Fruit fly (Drosophila melanogaster) whole organism, prepupa: ENCODE data around the gene Unc50.

Source experiments
- Blimp-1 ChIP-seq: fragments of 200-800 bp; sonication (Bioruptor generic); optimal IDR thresholded peaks from 3 replicates; lab custom pipeline; 2017; ENCODE audit warnings: missing biosample characterization, missing genetic modification characterization, mild to moderate bottlenecking, moderate library complexity, missing genetic modification reagents
- CG10631 ChIP-seq: fragments of 200-800 bp; sonication (Bioruptor generic); optimal IDR thresholded peaks from 2 replicates; lab custom pipeline; 2016; ENCODE audit warnings: missing biosample characterization, missing genetic modification characterization
- CG10669 ChIP-seq: fragments of 200-800 bp; sonication (Bioruptor generic); optimal IDR thresholded peaks from 3 replicates; lab custom pipeline; 2018; ENCODE audit warnings: missing biosample characterization, mild to moderate bottlenecking, missing genetic modification characterization, moderate library complexity
- CG3032 ChIP-seq: fragments of 200-800 bp; optimal IDR thresholded peaks from 2 replicates; lab custom pipeline; 2019; ENCODE audit warnings: missing biosample characterization, mild to moderate bottlenecking, missing genetic modification characterization, moderate library complexity
- CG32006 ChIP-seq: fragments of 200-800 bp; sonication (Bioruptor generic); optimal IDR thresholded peaks from 3 replicates; lab custom pipeline; 2017; ENCODE audit warnings: missing biosample characterization, mild to moderate bottlenecking, missing genetic modification characterization
- CG6163 ChIP-seq: fragments of 200-800 bp; sonication (Bioruptor generic); IDR thresholded peaks from 3 replicates; pipeline ENCODE4 v1.3.6; 2022; ENCODE audit warnings: missing biosample characterization, missing genetic modification characterization
- CG6276 ChIP-seq: fragments of 200-800 bp; sonication (Bioruptor generic); optimal IDR thresholded peaks from 2 replicates; lab custom pipeline; 2017; ENCODE audit warnings: missing biosample characterization, mild to moderate bottlenecking, missing genetic modification characterization
- CG6854 ChIP-seq: fragments of 200-800 bp; sonication (Bioruptor generic); optimal IDR thresholded peaks from 2 replicates; lab custom pipeline; 2017; ENCODE audit warnings: missing biosample characterization, mild to moderate bottlenecking, missing genetic modification characterization
- CG7368 ChIP-seq: fragments of 200-800 bp; sonication (Bioruptor generic); optimal IDR thresholded peaks from 3 replicates; lab custom pipeline; 2016; ENCODE audit warnings: missing biosample characterization, missing genetic modification characterization
- CG8319 ChIP-seq: fragments of 200-800 bp; sonication (Bioruptor generic); optimal IDR thresholded peaks from 3 replicates; lab custom pipeline; 2016; ENCODE audit warnings: missing biosample characterization, missing genetic modification characterization
- Eip78C ChIP-seq: fragments of 200-800 bp; sonication (Bioruptor generic); peaks from one replicate; lab custom pipeline; 2016; ENCODE audit warnings: missing biosample characterization, missing genetic modification characterization
- Eip93F ChIP-seq: fragments of 200-800 bp; sonication (Bioruptor generic); optimal IDR thresholded peaks from 2 replicates; lab custom pipeline; 2016; ENCODE audit warnings: missing biosample characterization, mild to moderate bottlenecking, missing genetic modification characterization
- Ets21C ChIP-seq: fragments of 200-800 bp; sonication (Bioruptor generic); optimal IDR thresholded peaks from 3 replicates; lab custom pipeline; 2016; ENCODE audit warnings: missing biosample characterization, missing genetic modification characterization
- Ets96B ChIP-seq: fragments of 200-800 bp; optimal IDR thresholded peaks from 2 replicates; lab custom pipeline; 2019; ENCODE audit warnings: missing biosample characterization, mild to moderate bottlenecking, missing genetic modification characterization, moderate library complexity
- Gug ChIP-seq: fragments of 200-800 bp; sonication (Bioruptor generic); IDR thresholded peaks from 2 replicates; pipeline ENCODE4 v1.3.6; 2022; ENCODE audit warnings: missing biosample characterization, missing genetic modification characterization
- Hr4 ChIP-seq: fragments of 200-800 bp; sonication (Bioruptor generic); optimal IDR thresholded peaks from 3 replicates; lab custom pipeline; 2016; ENCODE audit warnings: missing biosample characterization, missing genetic modification characterization
- OdsH ChIP-seq: fragments of 200-800 bp; sonication (Bioruptor generic); optimal IDR thresholded peaks from 3 replicates; lab custom pipeline; 2016; ENCODE audit warnings: missing biosample characterization, missing genetic modification characterization
- Sox102F ChIP-seq: fragments of 200-800 bp; sonication (Bioruptor generic); optimal IDR thresholded peaks from 2 replicates; lab custom pipeline; 2016; ENCODE audit warnings: missing biosample characterization, mild to moderate bottlenecking, missing genetic modification characterization
- Sox14 ChIP-seq: fragments of 200-800 bp; sonication (Bioruptor generic); optimal IDR thresholded peaks from 3 replicates; lab custom pipeline; 2016; ENCODE audit warnings: missing biosample characterization, missing genetic modification characterization
- Sox15 ChIP-seq: fragments of 200-800 bp; sonication (Bioruptor generic); optimal IDR thresholded peaks from 3 replicates; lab custom pipeline; 2016; ENCODE audit warnings: missing biosample characterization, missing genetic modification characterization
- achi ChIP-seq: fragments of 200-800 bp; sonication (Bioruptor generic); optimal IDR thresholded peaks from 3 replicates; lab custom pipeline; 2016; ENCODE audit warnings: missing biosample characterization, missing genetic modification characterization
- acj6 ChIP-seq: fragments of 200-800 bp; sonication (Bioruptor generic); optimal IDR thresholded peaks from 3 replicates; lab custom pipeline; 2016; ENCODE audit warnings: missing biosample characterization, missing genetic modification characterization
- eg ChIP-seq: fragments of 200-800 bp; sonication (Bioruptor generic); IDR thresholded peaks from 3 replicates; pipeline ENCODE4 v1.3.6; 2022; ENCODE audit warnings: missing biosample characterization, missing genetic modification characterization
- fd59A ChIP-seq: fragments of 200-800 bp; sonication (Bioruptor generic); optimal IDR thresholded peaks from 2 replicates; lab custom pipeline; 2017; ENCODE audit warnings: missing biosample characterization, mild to moderate bottlenecking, missing genetic modification characterization, missing genetic modification reagents
- fd85E ChIP-seq: fragments of 200-800 bp; sonication (Bioruptor generic); optimal IDR thresholded peaks from 3 replicates; lab custom pipeline; 2016; ENCODE audit warnings: missing biosample characterization, missing genetic modification characterization
- lz ChIP-seq: fragments of 200-800 bp; sonication (Bioruptor generic); optimal IDR thresholded peaks from 3 replicates; lab custom pipeline; 2016; ENCODE audit warnings: missing biosample characterization, missing genetic modification characterization
- net ChIP-seq: fragments of 200-800 bp; sonication (Bioruptor generic); optimal IDR thresholded peaks from 3 replicates; lab custom pipeline; 2016; ENCODE audit warnings: missing biosample characterization, missing genetic modification characterization
- pdm3 ChIP-seq: fragments of 200-800 bp; sonication (Bioruptor generic); optimal IDR thresholded peaks from 3 replicates; lab custom pipeline; 2016; ENCODE audit warnings: missing biosample characterization, missing genetic modification characterization
- spab ChIP-seq: fragments of 200-800 bp; sonication (Bioruptor generic); optimal IDR thresholded peaks from 2 replicates; lab custom pipeline; 2017; ENCODE audit warnings: missing biosample characterization, mild to moderate bottlenecking, missing genetic modification characterization, missing genetic modification reagents
- vri ChIP-seq: fragments of 200-800 bp; sonication (Bioruptor generic); optimal IDR thresholded peaks from 3 replicates; lab custom pipeline; 2016; ENCODE audit warnings: missing biosample characterization, mild to moderate bottlenecking, missing genetic modification characterization

Unc50 gene

DNA sequence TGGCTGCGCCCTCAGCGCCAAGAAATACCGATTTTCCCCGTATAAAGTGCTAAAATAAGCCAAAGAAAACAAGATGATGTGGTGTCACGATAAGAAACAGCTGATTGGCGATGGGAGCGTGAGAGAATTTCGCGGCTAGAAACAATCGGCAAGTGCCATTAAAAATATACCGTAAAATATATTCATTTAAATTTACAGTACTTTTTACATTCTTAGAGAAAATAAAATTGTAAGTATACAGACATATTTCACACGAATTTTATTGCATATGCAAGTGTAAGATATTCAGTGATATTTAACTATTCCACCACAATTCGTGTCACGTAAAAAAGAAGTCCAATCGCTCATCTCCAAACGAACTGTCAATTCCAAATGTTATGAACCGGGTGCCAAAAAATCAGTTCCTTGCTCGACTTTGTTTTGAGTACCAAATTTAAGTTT, at the start of gene Unc50, which contains the start of the genes CG11755 and CG8043 (continued):
- no peak for TF ChIP-seq vri (GFP tag; lab: Kevin White, UChicago)
- peak; percentile 74 for TF ChIP-seq Ets96B (tag; lab: Kevin White, UChicago)
- peak; percentile 83 for TF ChIP-seq Sox14 (GFP tag; lab: Kevin White, UChicago)
- peak; percentile 62 for TF ChIP-seq Sox15 (GFP tag; lab: Kevin White, UChicago)
- TF ChIP-seq Eip93F (GFP tag; lab: Kevin White, UChicago) = peak; percentile 56
- peak; percentile 79 for TF ChIP-seq Hr4 (GFP tag; lab: Kevin White, UChicago)
- TF ChIP-seq lz (GFP tag; lab: Kevin White, UChicago) = peak; percentile 83
- no peak for TF ChIP-seq Eip78C
- TF ChIP-seq CG6163 = peak; percentile 67
- TF ChIP-seq, all 60 proteins: peak for 43

DNA sequence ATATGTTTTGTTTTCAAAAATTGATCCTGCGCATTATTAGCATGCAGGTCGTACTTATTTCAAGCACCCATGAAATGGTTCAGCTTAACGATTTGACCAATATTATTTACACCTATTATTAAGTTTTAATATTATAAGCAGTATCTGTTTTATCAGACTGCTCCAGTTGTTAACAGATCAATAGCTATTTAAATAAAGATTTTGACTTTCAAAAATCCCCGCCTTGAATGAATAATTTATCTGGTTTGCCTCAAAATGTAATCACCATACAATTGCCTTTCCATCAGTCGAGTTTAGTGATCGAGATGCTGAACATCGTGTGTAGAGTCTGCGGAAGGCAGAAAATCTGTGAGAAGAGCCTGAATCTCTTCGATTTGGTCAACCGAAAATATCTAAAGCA, 48.8 kb upstream of the Unc50 start, which contains the start of gene ouib:
Gene ouib, plus strand, starts transcription at position 301 of the 400 bp plus-strand sequence.
- no peak for TF ChIP-seq eg (GFP tag; lab: Robert Waterston, UW)

DNA sequence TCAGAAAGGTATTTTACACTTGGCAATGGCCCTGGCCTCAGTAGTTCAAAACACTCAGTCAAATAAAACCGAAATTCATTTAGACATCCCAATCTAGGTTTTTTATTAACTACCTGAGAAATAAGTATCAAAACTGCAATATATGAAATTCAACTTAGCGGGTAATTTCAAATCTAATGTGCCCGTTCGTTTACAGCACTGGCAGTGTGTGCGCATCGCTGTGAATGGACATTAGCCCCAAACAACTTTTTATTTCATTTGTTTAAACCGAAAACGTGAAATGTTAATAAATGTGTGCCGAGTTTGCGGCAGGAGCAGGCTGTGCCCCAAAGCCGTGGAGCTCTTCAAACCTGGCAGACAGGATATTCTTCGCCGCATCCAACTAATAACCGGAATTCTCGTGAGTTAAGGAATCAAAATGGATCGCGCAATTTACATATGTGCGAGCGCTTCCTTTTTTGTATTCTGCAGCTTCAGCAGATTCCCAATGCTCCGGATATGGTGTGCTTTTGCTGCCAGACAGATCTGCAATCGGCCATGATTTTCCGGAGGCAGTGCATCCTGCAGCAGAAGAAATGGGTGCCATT, 46.6 kb upstream of the Unc50 start, which contains the start of gene nom:
Gene nom, plus strand, starts transcription at position 213 of the 587 bp plus-strand sequence.
- no peak for TF ChIP-seq CG3032 (tag; lab: Kevin White, UChicago)
- TF ChIP-seq CG7368 (GFP tag; lab: Kevin White, UChicago) = no peak
- TF ChIP-seq CG6276 (GFP tag; lab: Kevin White, UChicago) = no peak
- TF ChIP-seq lz (GFP tag; lab: Kevin White, UChicago) = no peak
- no peak for TF ChIP-seq OdsH (GFP tag; lab: Kevin White, UChicago)
- no peak for TF ChIP-seq Eip78C
- TF ChIP-seq fd85E = no peak
- no peak for TF ChIP-seq CG10669 (GFP tag; lab: Kevin White, UChicago)
- TF ChIP-seq Sox14 (GFP tag; lab: Kevin White, UChicago) = no peak
- no peak for TF ChIP-seq spab (GFP tag; lab: Kevin White, UChicago)
- no peak for TF ChIP-seq Gug
- TF ChIP-seq CG8319 (GFP tag; lab: Kevin White, UChicago) = no peak
- TF ChIP-seq pdm3 = no peak

DNA sequence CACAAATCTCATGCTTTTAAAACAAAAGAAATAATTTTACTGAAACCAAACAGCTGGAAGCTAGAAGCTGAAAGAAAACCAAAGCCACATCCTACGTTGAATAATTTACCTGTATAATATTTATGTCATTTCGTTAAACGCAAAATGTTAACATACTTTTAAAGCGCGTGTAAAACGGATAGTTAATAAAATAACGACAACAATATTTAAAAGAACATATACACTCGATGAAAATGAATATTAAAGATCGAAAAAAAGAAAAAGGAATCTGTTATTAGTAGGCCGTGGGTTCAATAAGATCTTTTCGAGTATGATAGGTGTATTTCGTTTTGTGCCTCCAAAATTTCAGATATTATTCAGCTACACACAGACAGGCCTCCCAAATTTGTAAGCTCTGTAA, 44.7 kb upstream of the Unc50 start, which contains the start of gene CG8136:
Gene CG8136, plus strand, starts transcription at position 301 of the 400 bp plus-strand sequence.
- no peak for TF ChIP-seq Eip93F (GFP tag; lab: Kevin White, UChicago)
- no peak for TF ChIP-seq acj6 (GFP tag; lab: Kevin White, UChicago)
- no peak for TF ChIP-seq CG8319 (GFP tag; lab: Kevin White, UChicago)
- TF ChIP-seq Ets21C (GFP tag; lab: Kevin White, UChicago) = no peak
- no peak for TF ChIP-seq Blimp-1 (GFP tag; lab: Kevin White, UChicago)
- TF ChIP-seq Sox14 (GFP tag; lab: Kevin White, UChicago) = no peak
- no peak for TF ChIP-seq vri (GFP tag; lab: Kevin White, UChicago)
- no peak for TF ChIP-seq Sox102F (GFP tag; lab: Kevin White, UChicago)
- TF ChIP-seq achi (GFP tag; lab: Kevin White, UChicago) = no peak
- no peak for TF ChIP-seq CG10631 (GFP tag; lab: Kevin White, UChicago)

DNA sequence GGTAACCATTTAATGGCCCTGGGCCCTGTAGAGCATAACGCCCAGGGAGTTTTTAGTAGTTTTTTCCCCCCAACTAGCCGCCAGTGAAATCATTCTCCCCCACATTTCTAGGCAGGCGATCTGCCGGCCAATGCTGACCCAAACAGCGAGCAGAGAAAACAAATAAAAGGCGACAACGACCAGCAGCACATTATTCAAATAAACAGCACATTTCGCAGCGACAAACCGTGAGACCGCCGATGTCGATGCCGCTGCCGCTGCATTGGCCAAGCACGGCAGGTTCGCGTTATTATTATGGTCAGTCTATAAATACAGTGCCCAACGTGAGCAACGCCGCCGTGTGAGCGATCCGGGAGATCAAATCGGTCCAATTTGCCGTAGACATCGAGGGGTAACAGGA, 42.5 kb upstream of the Unc50 start, which contains the start of gene CG11760:
Gene CG11760, plus strand, starts transcription at position 301 of the 400 bp plus-strand sequence.
- TF ChIP-seq CG32006 (GFP tag; lab: Kevin White, UChicago) = no peak
- no peak for TF ChIP-seq fd59A
- no peak for TF ChIP-seq CG6854 (GFP tag; lab: Kevin White, UChicago)
- TF ChIP-seq Hr4 (GFP tag; lab: Kevin White, UChicago) = no peak
- TF ChIP-seq net (GFP tag; lab: Kevin White, UChicago) = no peak
